Worm (Caenorhabditis elegans) whole organism, mixed stage, embryonic: ENCODE data around the gene ttbk-7.

Experiments
- elt-3 ChIP-seq: fragments of 150-350 bp; optimal IDR thresholded peaks from 2 replicates; lab custom pipeline; 2014; ENCODE audit warnings: missing biosample characterization, missing genetic modification characterization
- nhr-12 ChIP-seq: fragments of 150-350 bp; optimal IDR thresholded peaks from 2 replicates; lab custom pipeline; 2014; ENCODE audit warnings: missing biosample characterization, missing genetic modification characterization
- nhr-28 ChIP-seq: fragments of 150-350 bp; optimal IDR thresholded peaks from 2 replicates; lab custom pipeline; 2014; ENCODE audit warnings: missing biosample characterization, missing genetic modification characterization
- unc-62 ChIP-seq: fragments of 150-350 bp; optimal IDR thresholded peaks from 2 replicates; lab custom pipeline; 2014; ENCODE audit warnings: missing biosample characterization, missing genetic modification reagents, missing genetic modification characterization
- ztf-11 ChIP-seq: fragments of 150-350 bp; optimal IDR thresholded peaks from 2 replicates; lab custom pipeline; 2014; ENCODE audit warnings: missing biosample characterization, missing genetic modification characterization

DNA sequence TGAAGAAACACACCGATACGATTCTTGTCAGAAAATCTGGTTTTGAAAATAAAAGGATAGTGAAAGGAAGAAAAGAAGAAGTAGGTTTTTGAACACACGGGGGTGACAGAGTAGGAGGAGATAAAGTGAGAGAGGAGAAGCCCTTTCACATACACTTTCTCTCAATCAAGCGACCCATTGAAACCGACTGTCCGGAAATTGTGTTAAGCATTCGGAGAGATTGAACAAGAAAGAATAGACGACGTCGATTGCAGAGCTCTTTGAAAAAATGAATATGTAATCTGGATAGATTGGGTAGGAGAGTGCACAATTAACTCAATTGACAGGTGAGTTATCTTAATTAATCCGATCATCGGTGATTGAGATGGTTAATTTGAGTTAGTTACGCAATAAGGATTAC is 5.6 kb upstream of the ttbk-7 start:
- TF ChIP-seq nhr-12 (tag; lab: Kevin White, UChicago) (no peak), elt-3 (tag; lab: Kevin White, UChicago) (no peak), ztf-11 (no peak), nhr-28 (tag; lab: Kevin White, UChicago) (no peak), unc-62 (GFP tag; lab: Kevin White, UChicago) (no peak)
